Worm (Caenorhabditis elegans) whole organism, mixed stage, embryonic: Measurements from ENCODE around the gene nrde-2.

Experiments used
- M03D4.4 ChIP-seq: sonication (generic microtip); optimal IDR thresholded peaks from 2 replicates; lab custom pipeline; 2017; ENCODE audit warnings: mild to moderate bottlenecking, missing genetic modification characterization, missing compliant biosample characterization
- bed-3 ChIP-seq: fragments of 200-800 bp; sonication (Bioruptor generic); optimal IDR thresholded peaks from 3 replicates; lab custom pipeline; 2018; ENCODE audit warnings: mild to moderate bottlenecking, missing genetic modification characterization, moderate library complexity, missing compliant biosample characterization
- ceh-39 ChIP-seq: fragments of 150-350 bp; optimal IDR thresholded peaks from 2 replicates; lab custom pipeline; 2014; ENCODE audit warnings: missing biosample characterization, missing genetic modification characterization
- ceh-43 ChIP-seq: fragments of 200-800 bp; sonication (Bioruptor generic); optimal IDR thresholded peaks from 2 replicates; lab custom pipeline; 2018; ENCODE audit warnings: mild to moderate bottlenecking, missing genetic modification characterization, moderate library complexity, missing compliant biosample characterization
- ceh-83 ChIP-seq: fragments of 200-800 bp; sonication (Bioruptor generic); optimal IDR thresholded peaks from 2 replicates; lab custom pipeline; 2018; ENCODE audit warnings: mild to moderate bottlenecking, missing genetic modification characterization, missing compliant biosample characterization
- ces-1 ChIP-seq: fragments of 150-350 bp; optimal IDR thresholded peaks from 2 replicates; lab custom pipeline; 2014; ENCODE audit warnings: missing biosample characterization, missing genetic modification reagents, missing genetic modification characterization
- cnd-1 ChIP-seq: fragments of 200-800 bp; sonication (Bioruptor generic); optimal IDR thresholded peaks from 2 replicates; lab custom pipeline; 2018; ENCODE audit warnings: mild to moderate bottlenecking, missing genetic modification characterization, missing compliant biosample characterization
- drap-1 ChIP-seq: fragments of 200-800 bp; sonication (Bioruptor generic); optimal IDR thresholded peaks from 3 replicates; lab custom pipeline; 2018; ENCODE audit warnings: mild to moderate bottlenecking, missing genetic modification characterization, missing compliant biosample characterization
- elt-1 ChIP-seq: sonication (generic microtip); optimal IDR thresholded peaks from 2 replicates; lab custom pipeline; 2017; ENCODE audit warnings: missing genetic modification characterization, mild to moderate bottlenecking, missing compliant biosample characterization, antibody characterized with exemption, moderate library complexity, borderline replicate concordance; ENCODE audit not compliant: insufficient read depth
- elt-3 ChIP-seq: fragments of 150-350 bp; optimal IDR thresholded peaks from 2 replicates; lab custom pipeline; 2014; ENCODE audit warnings: missing biosample characterization, missing genetic modification characterization
- flh-1 ChIP-seq: fragments of 200-800 bp; sonication (Bioruptor generic); optimal IDR thresholded peaks from 2 replicates; lab custom pipeline; 2018; ENCODE audit warnings: mild to moderate bottlenecking, missing genetic modification characterization, moderate library complexity, missing compliant biosample characterization
- ham-2 ChIP-seq: fragments of 200-800 bp; sonication (Bioruptor generic); optimal IDR thresholded peaks from 2 replicates; lab custom pipeline; 2018; ENCODE audit warnings: mild to moderate bottlenecking, missing genetic modification characterization, missing compliant biosample characterization
- hlh-1 ChIP-seq: fragments of 150-350 bp; optimal IDR thresholded peaks from 2 replicates; lab custom pipeline; 2014; ENCODE audit warnings: missing biosample characterization, missing genetic modification reagents, missing genetic modification characterization
- lin-13 ChIP-seq: fragments of 150-350 bp; optimal IDR thresholded peaks from 2 replicates; lab custom pipeline; 2014; ENCODE audit warnings: missing biosample characterization, missing genetic modification characterization
- lin-32 ChIP-seq: fragments of 200-800 bp; sonication (Bioruptor generic); optimal IDR thresholded peaks from 2 replicates; lab custom pipeline; 2018; ENCODE audit warnings: mild to moderate bottlenecking, missing genetic modification characterization, missing compliant biosample characterization
- lsy-2 ChIP-seq: fragments of 150-350 bp; optimal IDR thresholded peaks from 2 replicates; lab custom pipeline; 2014; ENCODE audit warnings: missing biosample characterization, missing genetic modification characterization
- mab-5 ChIP-seq: fragments of 150-350 bp; optimal IDR thresholded peaks from 2 replicates; lab custom pipeline; 2014; ENCODE audit warnings: missing biosample characterization, missing genetic modification characterization
- mls-2 ChIP-seq: sonication (generic microtip); optimal IDR thresholded peaks from 2 replicates; lab custom pipeline; 2016; ENCODE audit warnings: mild to moderate bottlenecking, missing genetic modification characterization, moderate library complexity, missing compliant biosample characterization
- nhr-12 ChIP-seq: fragments of 150-350 bp; optimal IDR thresholded peaks from 2 replicates; lab custom pipeline; 2014; ENCODE audit warnings: missing biosample characterization, missing genetic modification characterization
- nhr-2 ChIP-seq: fragments of 150-350 bp; optimal IDR thresholded peaks from 2 replicates; lab custom pipeline; 2014; ENCODE audit warnings: missing biosample characterization, missing genetic modification characterization
- nhr-237 ChIP-seq: fragments of 150-350 bp; optimal IDR thresholded peaks from 2 replicates; lab custom pipeline; 2014; ENCODE audit warnings: missing biosample characterization, missing genetic modification characterization
- nhr-28 ChIP-seq: fragments of 150-350 bp; optimal IDR thresholded peaks from 2 replicates; lab custom pipeline; 2014; ENCODE audit warnings: missing biosample characterization, missing genetic modification characterization
- nhr-76 ChIP-seq: sonication (generic microtip); optimal IDR thresholded peaks from 2 replicates; lab custom pipeline; 2017; ENCODE audit warnings: missing biosample characterization, missing genetic modification characterization
- pha-4 ChIP-seq: fragments of 150-350 bp; optimal IDR thresholded peaks from 2 replicates; lab custom pipeline; 2018; ENCODE audit warnings: missing biosample characterization, missing genetic modification reagents, missing genetic modification characterization
- sem-2 ChIP-seq: fragments of 200-800 bp; sonication (Bioruptor generic); optimal IDR thresholded peaks from 2 replicates; lab custom pipeline; 2018; ENCODE audit warnings: mild to moderate bottlenecking, missing genetic modification characterization, missing compliant biosample characterization
- snpc-4 ChIP-seq: fragments of 150-350 bp; optimal IDR thresholded peaks from 2 replicates; lab custom pipeline; 2014; ENCODE audit warnings: missing biosample characterization, missing genetic modification characterization
- tbx-8 ChIP-seq: fragments of 200-800 bp; sonication (Bioruptor generic); optimal IDR thresholded peaks from 2 replicates; lab custom pipeline; 2018; ENCODE audit warnings: mild to moderate bottlenecking, missing genetic modification characterization, moderate library complexity, missing compliant biosample characterization
- unc-120 ChIP-seq: sonication (generic microtip); optimal IDR thresholded peaks from 2 replicates; lab custom pipeline; 2017; ENCODE audit warnings: missing genetic modification characterization, missing compliant biosample characterization; ENCODE audit not compliant: poor library complexity, severe bottlenecking
- unc-39 ChIP-seq: fragments of 150-350 bp; optimal IDR thresholded peaks from 2 replicates; lab custom pipeline; 2014; ENCODE audit warnings: missing biosample characterization, missing genetic modification characterization
- unc-62 ChIP-seq: fragments of 150-350 bp; optimal IDR thresholded peaks from 2 replicates; lab custom pipeline; 2014; ENCODE audit warnings: missing biosample characterization, missing genetic modification reagents, missing genetic modification characterization
- zip-8 ChIP-seq: fragments of 150-350 bp; optimal IDR thresholded peaks from 2 replicates; lab custom pipeline; 2014; ENCODE audit warnings: missing biosample characterization, missing genetic modification characterization
- ztf-11 ChIP-seq: fragments of 150-350 bp; optimal IDR thresholded peaks from 2 replicates; lab custom pipeline; 2014; ENCODE audit warnings: missing biosample characterization, missing genetic modification characterization

nrde-2 gene

DNA sequence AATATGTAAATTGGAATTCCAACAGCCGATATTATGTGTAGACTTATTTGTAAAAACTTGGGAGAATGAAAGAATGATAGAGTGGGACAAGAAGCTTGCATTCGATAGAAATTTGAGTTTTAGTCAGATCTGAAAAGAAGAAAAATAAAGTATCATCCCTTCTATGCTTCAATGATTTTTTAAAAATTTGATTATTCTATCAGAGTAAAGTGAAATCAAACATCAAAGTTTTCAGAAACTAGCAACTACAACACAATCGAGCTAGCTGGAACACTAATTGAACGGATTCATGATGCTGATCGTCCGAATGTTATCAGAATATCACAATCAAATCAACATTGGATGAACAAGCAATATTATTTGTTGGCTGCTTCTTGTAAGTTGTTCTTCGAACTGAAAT lies 20.4 kb downstream of the nrde-2 start, which contains the start of gene srh-135:
Gene srh-135, minus strand, starts transcription at position 101 of the 400 bp plus-strand sequence.
- no peak for TF ChIP-seq mls-2 (tag; lab: Kevin White, UChicago)
- TF ChIP-seq nhr-76 (tag; lab: Kevin White, UChicago) = no peak
- TF ChIP-seq drap-1 = no peak
- TF ChIP-seq nhr-28 (tag; lab: Kevin White, UChicago) = no peak
- no peak for TF ChIP-seq elt-1 (tag; lab: Kevin White, UChicago)
- TF ChIP-seq nhr-237 = no peak
- TF ChIP-seq ces-1 (GFP tag; lab: Kevin White, UChicago) = no peak
- TF ChIP-seq ztf-11 = no peak
- TF ChIP-seq unc-62 (GFP tag; lab: Kevin White, UChicago) = no peak
- TF ChIP-seq mab-5 (tag; lab: Kevin White, UChicago) = no peak
- no peak for TF ChIP-seq nhr-12 (tag; lab: Kevin White, UChicago)
- no peak for TF ChIP-seq pha-4 (tag; lab: Kevin White, UChicago)

DNA sequence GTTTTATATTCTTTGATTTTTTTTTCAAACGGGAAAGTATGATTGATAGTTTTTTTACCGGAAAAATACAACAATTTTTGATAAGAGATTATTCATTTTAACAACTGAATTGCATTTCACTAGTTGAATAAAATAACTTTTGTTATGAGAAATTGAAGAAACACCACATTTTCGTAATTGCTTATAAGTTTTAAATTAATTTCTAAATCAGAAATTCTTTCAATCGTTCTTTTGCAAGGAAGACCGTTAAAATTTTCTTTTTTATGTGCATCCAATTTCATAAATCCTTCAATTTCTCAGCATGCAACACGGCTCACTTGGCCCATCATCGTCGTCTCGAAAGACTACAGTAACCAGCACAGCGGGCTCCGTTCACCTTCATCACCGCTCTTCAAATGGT lies 24.9 kb downstream of the nrde-2 start, which contains the start of gene plc-3:
Gene plc-3, plus strand, starts transcription at position 301 of the 400 bp plus-strand sequence.
- TF ChIP-seq unc-62 (GFP tag; lab: Kevin White, UChicago) = no peak
- TF ChIP-seq flh-1 (GFP tag; lab: Kevin White, UChicago) = no peak
- no peak for TF ChIP-seq nhr-76 (tag; lab: Kevin White, UChicago)
- TF ChIP-seq sem-2 (GFP tag; lab: Kevin White, UChicago) = no peak
- TF ChIP-seq zip-8 (tag; lab: Kevin White, UChicago) = no peak
- no peak for TF ChIP-seq ceh-43 (GFP tag; lab: Kevin White, UChicago)
- TF ChIP-seq nhr-28 (tag; lab: Kevin White, UChicago) = no peak
- TF ChIP-seq drap-1 = no peak
- no peak for TF ChIP-seq nhr-237
- TF ChIP-seq ceh-83 (GFP tag; lab: Kevin White, UChicago) = no peak
- TF ChIP-seq ces-1 (GFP tag; lab: Kevin White, UChicago) = no peak
- no peak for TF ChIP-seq nhr-12 (tag; lab: Kevin White, UChicago)
- no peak for TF ChIP-seq ceh-39 (tag; lab: Kevin White, UChicago)
- TF ChIP-seq unc-39 (tag; lab: Kevin White, UChicago) = no peak
- TF ChIP-seq nhr-2 (tag; lab: Kevin White, UChicago) = no peak
- no peak for TF ChIP-seq M03D4.4 (tag; lab: Kevin White, UChicago)
- TF ChIP-seq hlh-1 (tag; lab: Kevin White, UChicago) = no peak
- TF ChIP-seq snpc-4 = no peak
- TF ChIP-seq, all 35 proteins: peak for 0

DNA sequence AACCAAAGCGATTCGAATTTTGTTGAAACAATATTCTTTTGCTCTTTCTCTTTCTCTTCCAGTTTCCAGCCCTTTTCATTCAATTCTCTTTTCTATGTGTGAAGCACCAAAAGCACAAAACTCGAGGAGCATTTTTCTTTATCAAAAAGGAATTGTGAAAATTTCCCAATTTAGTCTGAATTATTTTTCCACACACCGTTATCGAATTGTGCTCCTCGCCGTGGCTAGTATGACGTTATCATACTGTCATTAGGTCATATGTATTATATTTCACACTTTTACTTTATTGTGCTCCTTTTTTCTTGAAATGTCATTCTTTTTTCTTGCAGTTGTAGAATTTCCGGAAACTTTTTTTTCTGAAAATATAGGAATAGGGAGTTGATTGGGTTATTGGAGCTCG lies 25.8 kb downstream of the nrde-2 start:
- TF ChIP-seq elt-1 (tag; lab: Kevin White, UChicago) (no peak), lin-32 (GFP tag; lab: Kevin White, UChicago) (no peak), elt-3 (tag; lab: Kevin White, UChicago) (no peak), ceh-39 (tag; lab: Kevin White, UChicago) (no peak), sem-2 (GFP tag; lab: Kevin White, UChicago) (no peak), mab-5 (tag; lab: Kevin White, UChicago) (no peak)

DNA sequence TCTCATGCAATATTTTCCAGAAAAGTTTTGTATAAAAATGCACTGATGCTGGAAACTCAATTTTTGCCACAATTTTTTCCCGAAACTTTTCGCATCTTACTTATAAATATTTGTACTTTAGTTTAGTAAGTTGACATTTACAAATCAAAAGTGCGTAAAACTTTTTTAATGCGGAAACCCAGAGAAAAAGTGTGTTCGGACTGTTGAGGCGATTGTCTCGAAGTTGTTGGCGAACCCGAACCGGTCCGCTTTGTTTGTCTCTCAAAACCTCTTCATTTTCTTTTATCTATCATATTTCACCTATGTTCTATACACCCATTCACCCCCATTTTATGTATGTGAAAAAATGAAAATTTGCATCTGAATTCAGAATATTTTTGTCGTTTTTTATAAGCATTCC lies 26.8 kb downstream of the nrde-2 start:
- TF ChIP-seq nhr-28 (tag; lab: Kevin White, UChicago) = no peak
- TF ChIP-seq bed-3 = no peak
- no peak for TF ChIP-seq tbx-8
- no peak for TF ChIP-seq snpc-4
- no peak for TF ChIP-seq cnd-1 (tag; lab: Kevin White, UChicago)
- TF ChIP-seq nhr-12 (tag; lab: Kevin White, UChicago) = no peak
- TF ChIP-seq ham-2 (GFP tag; lab: Kevin White, UChicago) = no peak
- no peak for TF ChIP-seq hlh-1 (tag; lab: Kevin White, UChicago)
- TF ChIP-seq ztf-11 = no peak
- no peak for TF ChIP-seq nhr-76 (tag; lab: Kevin White, UChicago)
- TF ChIP-seq unc-120 (tag; lab: Kevin White, UChicago) = no peak
- no peak for TF ChIP-seq lin-13 (tag; lab: Kevin White, UChicago)
- TF ChIP-seq mab-5 (tag; lab: Kevin White, UChicago) = no peak
- no peak for TF ChIP-seq elt-3 (tag; lab: Kevin White, UChicago)
- TF ChIP-seq nhr-2 (tag; lab: Kevin White, UChicago) = no peak

DNA sequence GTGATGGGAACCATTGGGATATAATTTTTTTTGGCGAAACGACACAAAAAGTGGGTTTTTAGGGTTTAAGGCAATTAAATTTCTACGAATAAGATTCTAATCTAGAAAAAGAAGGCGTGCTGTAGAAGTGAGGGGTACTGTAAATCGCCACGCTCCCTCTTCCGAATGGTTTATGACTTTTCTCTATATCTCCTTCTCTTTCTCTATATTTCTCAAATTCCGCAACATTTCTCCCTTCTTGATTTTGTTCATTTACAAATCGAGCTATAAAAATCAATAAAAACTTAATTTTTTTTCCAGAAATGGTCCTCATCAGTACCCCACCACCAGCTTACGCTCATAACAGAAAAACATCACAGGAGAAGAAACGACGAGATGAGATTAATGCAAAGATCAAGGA lies 29.3 kb downstream of the nrde-2 start, which contains the start of gene ref-1:
Gene ref-1, plus strand, starts transcription at position 301 of the 400 bp plus-strand sequence.
- TF ChIP-seq ces-1 (GFP tag; lab: Kevin White, UChicago) = no peak
- no peak for TF ChIP-seq nhr-28 (tag; lab: Kevin White, UChicago)
- TF ChIP-seq bed-3 = no peak
- TF ChIP-seq elt-3 (tag; lab: Kevin White, UChicago) = no peak
- TF ChIP-seq lsy-2 = no peak
